Worm (Caenorhabditis elegans): ENCODE data around the gene swsn-7.

Gene swsn-7

DNA sequence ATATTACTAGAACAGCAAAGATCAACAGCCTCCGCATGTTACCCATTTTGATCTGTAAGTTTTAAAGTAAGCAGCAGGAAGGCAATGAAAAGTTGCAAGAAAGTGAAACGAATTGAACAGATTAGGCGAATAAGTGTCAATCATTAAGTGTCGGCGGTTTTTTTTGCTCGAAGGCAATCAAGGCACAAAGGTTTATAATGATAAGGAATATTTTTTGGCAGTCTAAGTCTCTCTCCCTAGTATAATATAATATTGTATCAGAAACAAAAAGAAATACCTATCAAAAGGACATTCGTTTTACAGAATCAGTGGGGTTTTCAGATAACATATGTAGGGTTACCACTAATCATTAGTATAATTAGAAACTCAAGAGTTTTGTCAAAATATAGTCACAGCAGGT, 5.1 kb upstream of the swsn-7 start, which contains the start of gene nrf-6:
nrf-6 (minus strand) TSS at position 52 of the 400 bp plus-strand sequence.
- TF ChIP-seq F23B12.7 (tag; optimal IDR thresholded peaks at IDR 0.05; ENCODE audit: insufficient read depth) (no peak), nhr-80 (tag; optimal IDR thresholded peaks at IDR 0.05) (peak; percentile 94), atf-7 (tag; optimal IDR thresholded peaks at IDR 0.05) (peak; percentile 26), tbp1 (GFP tag; optimal IDR thresholded peaks at IDR 0.05) (peak; percentile 5), mxl-1 (tag; optimal IDR thresholded peaks at IDR 0.05) (no peak), lsy-27 (tag; optimal IDR thresholded peaks at IDR 0.05; ENCODE audit: borderline replicate concordance, insufficient read depth) (no peak), Y95B8A.8 (GFP tag; IDR thresholded peaks at IDR 0.05) (no peak), ztf-22 (GFP tag; optimal IDR thresholded peaks at IDR 0.05) (no peak)

DNA sequence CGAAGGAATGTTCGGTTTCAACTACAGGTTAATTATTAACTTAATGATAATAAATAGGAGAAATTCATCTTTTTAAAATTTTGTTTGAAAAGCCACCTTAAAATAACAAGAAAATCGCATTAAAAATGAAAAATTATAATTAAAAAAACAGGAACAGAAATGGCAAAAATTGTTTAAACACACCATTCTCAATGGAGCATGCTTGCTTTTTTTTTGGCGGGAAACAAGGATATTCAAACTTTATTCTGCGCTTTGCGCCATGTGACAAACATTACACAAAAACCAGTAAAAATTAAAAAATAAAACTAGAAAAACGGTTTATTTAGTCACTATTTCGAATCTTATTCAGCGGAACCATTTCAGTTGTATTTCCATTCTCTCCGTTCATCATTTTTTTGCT, 1.2 kb upstream of the swsn-7 start:
- TF ChIP-seq efl-1 (GFP tag; optimal IDR thresholded peaks at IDR 0.05) (peak; percentile 41), pha-4 (tag; optimal IDR thresholded peaks at IDR 0.05) (no peak)

DNA sequence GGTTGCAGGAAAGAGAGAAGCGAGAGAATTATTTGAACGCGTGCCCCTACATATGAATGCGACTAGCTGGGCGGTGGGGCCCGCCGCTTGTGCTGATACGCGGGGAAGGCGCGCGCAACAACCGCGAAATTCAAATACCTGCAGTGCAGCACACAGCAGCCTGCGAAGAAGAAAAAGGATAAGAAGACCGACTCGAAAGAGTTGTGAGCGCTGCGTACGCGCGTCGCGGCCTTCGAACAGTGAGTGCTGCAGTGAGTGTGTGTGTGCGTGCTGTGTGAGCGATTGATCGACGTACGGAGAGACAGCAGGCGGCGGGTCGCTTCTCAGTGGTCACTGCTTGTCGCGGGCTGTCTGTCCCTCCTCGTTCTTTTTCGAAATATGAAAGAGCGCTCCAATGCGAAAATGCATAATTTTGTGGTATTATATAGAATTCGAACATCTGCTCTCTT, 707 bp upstream of the swsn-7 start:
- peak; percentile 90 for TF ChIP-seq B0336.3 (GFP tag; IDR thresholded peaks at IDR 0.05)
- TF ChIP-seq T07F8.4 (tag; optimal IDR thresholded peaks at IDR 0.05) = peak; percentile 46
- no peak for TF ChIP-seq F57C9.4 (tag; optimal IDR thresholded peaks at IDR 0.05)
- TF ChIP-seq ztf-28 (GFP tag; IDR thresholded peaks at IDR 0.05) = peak; percentile 41; the same call in 1 of the 2 replicates
- TF ChIP-seq ztf-3 (GFP tag; optimal IDR thresholded peaks at IDR 0.05) = peak; percentile 22
- TF ChIP-seq ccch-3 (GFP tag; optimal IDR thresholded peaks at IDR 0.05) = no peak
- peak; percentile 52 for TF ChIP-seq B0035.1 (tag; optimal IDR thresholded peaks at IDR 0.05)
- peak; percentile 68 for TF ChIP-seq hmg-1.2 (GFP tag; IDR thresholded peaks at IDR 0.05)
- peak; percentile 75; the same call in 1 of the 2 replicates for TF ChIP-seq ztf-6 (GFP tag; IDR thresholded peaks at IDR 0.05)
- TF ChIP-seq ekl-4 (GFP tag; IDR thresholded peaks at IDR 0.05) = peak; percentile 89
- peak; percentile 95 for TF ChIP-seq nfyb-1 (GFP tag; IDR thresholded peaks at IDR 0.05)
- peak; percentile 93 for TF ChIP-seq K11D2.4 (GFP tag; IDR thresholded peaks at IDR 0.05)
- peak; percentile 54 for TF ChIP-seq snpc-4 (GFP tag; optimal IDR thresholded peaks at IDR 0.05)
- peak; percentile 23 to 68 (median 42) for TF ChIP-seq snpc-4 (tag; optimal IDR thresholded peaks at IDR 0.05)
- TF ChIP-seq lin-26 (GFP tag; IDR thresholded peaks at IDR 0.05) = peak; percentile 79
- TF ChIP-seq repo-1 (tag; optimal IDR thresholded peaks at IDR 0.05) = peak; percentile 83
- TF ChIP-seq B0261.1 (tag; optimal IDR thresholded peaks at IDR 0.05) = no peak
- TF ChIP-seq tbx-9 (tag; optimal IDR thresholded peaks at IDR 0.05; ENCODE audit: borderline replicate concordance) = no peak
- TF ChIP-seq nhr-80 (tag; optimal IDR thresholded peaks at IDR 0.05) = peak; percentile 98
- peak; percentile 95 for TF ChIP-seq lir-1 (GFP tag; conservative IDR thresholded peaks at IDR 0.05)
- TF ChIP-seq rcor-1 (GFP tag; IDR thresholded peaks at IDR 0.05) = peak; percentile 61
- TF ChIP-seq Y53G8AR.9 (GFP tag; conservative IDR thresholded peaks at IDR 0.05) = 0 out of 2 replicates have a peak, but pooled peaks have one; percentile 52
- no peak for TF ChIP-seq rpc-1 (optimal IDR thresholded peaks at IDR 0.05)
- no peak for TF ChIP-seq rpc-1 (tag; optimal IDR thresholded peaks at IDR 0.05)
- TF ChIP-seq tbp1 (GFP tag; optimal IDR thresholded peaks at IDR 0.05) = peak; percentile 64
- TF ChIP-seq ztf-18 (tag; optimal IDR thresholded peaks at IDR 0.05) = peak; percentile 78
- TF ChIP-seq efl-1 (GFP tag; optimal IDR thresholded peaks at IDR 0.05) = peak; percentile 30
- TF ChIP-seq him-1 (tag; optimal IDR thresholded peaks at IDR 0.05) = no peak
- no peak for TF ChIP-seq aptf-2 (GFP tag; conservative IDR thresholded peaks at IDR 0.05)
- 0 out of 2 replicates have a peak, but pooled peaks have one; percentile 66 for TF ChIP-seq egl-18 (GFP tag; IDR thresholded peaks at IDR 0.05)
- no peak for TF ChIP-seq pha-4 (tag; optimal IDR thresholded peaks at IDR 0.05)
- TF ChIP-seq pbrm-1 (GFP tag; IDR thresholded peaks at IDR 0.05) = peak; percentile 65
- peak; percentile 38 for TF ChIP-seq F33H1.4 (GFP tag; IDR thresholded peaks at IDR 0.05)
- peak; percentile 82 for TF ChIP-seq athp-1 (tag; optimal IDR thresholded peaks at IDR 0.05)
- peak; percentile 90 for TF ChIP-seq madf-10 (tag; optimal IDR thresholded peaks at IDR 0.05)
- TF ChIP-seq akir-1 (GFP tag; optimal IDR thresholded peaks at IDR 0.05) = peak; percentile 42
- TF ChIP-seq ceh-100 (GFP tag; IDR thresholded peaks at IDR 0.05) = peak; percentile 69
- TF ChIP-seq hmg-20 (GFP tag; IDR thresholded peaks at IDR 0.05) = no peak
- no peak for TF ChIP-seq xnd-1 (tag; optimal IDR thresholded peaks at IDR 0.05)
